Fruit fly (Drosophila melanogaster) whole organism, prepupa: Measurements from ENCODE around the gene CG46462.

ENCODE experiments used
- Blimp-1 ChIP-seq: fragments of 200-800 bp; sonication (Bioruptor generic); optimal IDR thresholded peaks from 3 replicates; lab custom pipeline; 2017; ENCODE audit warnings: missing biosample characterization, missing genetic modification characterization, mild to moderate bottlenecking, moderate library complexity, missing genetic modification reagents
- CG10631 ChIP-seq: fragments of 200-800 bp; sonication (Bioruptor generic); optimal IDR thresholded peaks from 2 replicates; lab custom pipeline; 2016; ENCODE audit warnings: missing biosample characterization, missing genetic modification characterization
- CG11762 ChIP-seq: fragments of 200-800 bp; sonication (Bioruptor generic); optimal IDR thresholded peaks from 3 replicates; lab custom pipeline; 2016; ENCODE audit warnings: missing biosample characterization, missing genetic modification characterization; ENCODE audit not compliant: insufficient read depth
- CG16779 ChIP-seq: fragments of 200-800 bp; sonication (Bioruptor generic); optimal IDR thresholded peaks from 3 replicates; lab custom pipeline; 2017; ENCODE audit warnings: missing biosample characterization, mild to moderate bottlenecking, missing genetic modification characterization
- CG3032 ChIP-seq: fragments of 200-800 bp; optimal IDR thresholded peaks from 2 replicates; lab custom pipeline; 2019; ENCODE audit warnings: missing biosample characterization, mild to moderate bottlenecking, missing genetic modification characterization, moderate library complexity
- CG31627 ChIP-seq: fragments of 200-800 bp; sonication (Bioruptor generic); optimal IDR thresholded peaks from 3 replicates; lab custom pipeline; 2016; ENCODE audit warnings: missing biosample characterization, missing genetic modification characterization
- CG34406 ChIP-seq: fragments of 200-800 bp; sonication (Bioruptor generic); optimal IDR thresholded peaks from 3 replicates; lab custom pipeline; 2016; ENCODE audit warnings: missing biosample characterization, missing genetic modification characterization
- CG4318 ChIP-seq: fragments of 200-800 bp; sonication (Bioruptor generic); optimal IDR thresholded peaks from 3 replicates; lab custom pipeline; 2017; ENCODE audit warnings: missing biosample characterization, mild to moderate bottlenecking, missing genetic modification characterization
- CG6163 ChIP-seq: fragments of 200-800 bp; sonication (Bioruptor generic); IDR thresholded peaks from 3 replicates; pipeline ENCODE4 v1.3.6; 2022; ENCODE audit warnings: missing biosample characterization, missing genetic modification characterization
- CG6276 ChIP-seq: fragments of 200-800 bp; sonication (Bioruptor generic); optimal IDR thresholded peaks from 2 replicates; lab custom pipeline; 2017; ENCODE audit warnings: missing biosample characterization, mild to moderate bottlenecking, missing genetic modification characterization
- CG6854 ChIP-seq: fragments of 200-800 bp; sonication (Bioruptor generic); optimal IDR thresholded peaks from 2 replicates; lab custom pipeline; 2017; ENCODE audit warnings: missing biosample characterization, mild to moderate bottlenecking, missing genetic modification characterization
- CG7368 ChIP-seq: fragments of 200-800 bp; sonication (Bioruptor generic); optimal IDR thresholded peaks from 3 replicates; lab custom pipeline; 2016; ENCODE audit warnings: missing biosample characterization, missing genetic modification characterization
- CG8119 ChIP-seq: fragments of 200-800 bp; sonication (Bioruptor generic); IDR thresholded peaks from 3 replicates; pipeline ENCODE4 v1.3.6; 2022; ENCODE audit warnings: missing biosample characterization, missing genetic modification characterization
- CG8319 ChIP-seq: fragments of 200-800 bp; sonication (Bioruptor generic); optimal IDR thresholded peaks from 3 replicates; lab custom pipeline; 2016; ENCODE audit warnings: missing biosample characterization, missing genetic modification characterization
- CG8632 ChIP-seq: fragments of 200-800 bp; sonication (Bioruptor generic); optimal IDR thresholded peaks from 3 replicates; lab custom pipeline; 2016; ENCODE audit warnings: missing biosample characterization, missing genetic modification characterization
- Eip93F ChIP-seq: fragments of 200-800 bp; sonication (Bioruptor generic); optimal IDR thresholded peaks from 2 replicates; lab custom pipeline; 2016; ENCODE audit warnings: missing biosample characterization, mild to moderate bottlenecking, missing genetic modification characterization
- Ets21C ChIP-seq: fragments of 200-800 bp; sonication (Bioruptor generic); optimal IDR thresholded peaks from 3 replicates; lab custom pipeline; 2016; ENCODE audit warnings: missing biosample characterization, missing genetic modification characterization
- Gug ChIP-seq: fragments of 200-800 bp; sonication (Bioruptor generic); IDR thresholded peaks from 2 replicates; pipeline ENCODE4 v1.3.6; 2022; ENCODE audit warnings: missing biosample characterization, missing genetic modification characterization
- Hr39 ChIP-seq: fragments of 200-800 bp; sonication (Bioruptor generic); optimal IDR thresholded peaks from 2 replicates; lab custom pipeline; 2016; ENCODE audit warnings: missing biosample characterization, missing genetic modification characterization
- Hr4 ChIP-seq: fragments of 200-800 bp; sonication (Bioruptor generic); optimal IDR thresholded peaks from 3 replicates; lab custom pipeline; 2016; ENCODE audit warnings: missing biosample characterization, missing genetic modification characterization
- Smox ChIP-seq: fragments of 200-800 bp; sonication (Bioruptor generic); optimal IDR thresholded peaks from 3 replicates; lab custom pipeline; 2016; ENCODE audit warnings: missing biosample characterization, missing genetic modification characterization
- Sox102F ChIP-seq: fragments of 200-800 bp; sonication (Bioruptor generic); optimal IDR thresholded peaks from 2 replicates; lab custom pipeline; 2016; ENCODE audit warnings: missing biosample characterization, mild to moderate bottlenecking, missing genetic modification characterization
- Sox14 ChIP-seq: fragments of 200-800 bp; sonication (Bioruptor generic); optimal IDR thresholded peaks from 3 replicates; lab custom pipeline; 2016; ENCODE audit warnings: missing biosample characterization, missing genetic modification characterization
- Sox15 ChIP-seq: fragments of 200-800 bp; sonication (Bioruptor generic); optimal IDR thresholded peaks from 3 replicates; lab custom pipeline; 2016; ENCODE audit warnings: missing biosample characterization, missing genetic modification characterization
- achi ChIP-seq: fragments of 200-800 bp; sonication (Bioruptor generic); optimal IDR thresholded peaks from 3 replicates; lab custom pipeline; 2016; ENCODE audit warnings: missing biosample characterization, missing genetic modification characterization
- acj6 ChIP-seq: fragments of 200-800 bp; sonication (Bioruptor generic); optimal IDR thresholded peaks from 3 replicates; lab custom pipeline; 2016; ENCODE audit warnings: missing biosample characterization, missing genetic modification characterization
- cyc ChIP-seq: fragments of 200-800 bp; sonication (Bioruptor generic); optimal IDR thresholded peaks from 3 replicates; lab custom pipeline; 2016; ENCODE audit warnings: missing biosample characterization, missing genetic modification characterization
- dac ChIP-seq: fragments of 200-800 bp; sonication (Bioruptor generic); optimal IDR thresholded peaks from 2 replicates; lab custom pipeline; 2017; ENCODE audit warnings: missing biosample characterization, mild to moderate bottlenecking, missing genetic modification characterization
- dsx ChIP-seq: fragments of 200-800 bp; optimal IDR thresholded peaks from 3 replicates; lab custom pipeline; 2019; ENCODE audit warnings: missing biosample characterization, mild to moderate bottlenecking, missing genetic modification characterization, moderate library complexity; ENCODE audit not compliant: poor library complexity, severe bottlenecking
- esn ChIP-seq: fragments of 200-800 bp; sonication (Bioruptor generic); optimal IDR thresholded peaks from 2 replicates; lab custom pipeline; 2016; ENCODE audit warnings: missing biosample characterization, mild to moderate bottlenecking, missing genetic modification characterization, moderate library complexity
- fd59A ChIP-seq: fragments of 200-800 bp; sonication (Bioruptor generic); optimal IDR thresholded peaks from 2 replicates; lab custom pipeline; 2017; ENCODE audit warnings: missing biosample characterization, mild to moderate bottlenecking, missing genetic modification characterization, missing genetic modification reagents
- fd85E ChIP-seq: fragments of 200-800 bp; sonication (Bioruptor generic); optimal IDR thresholded peaks from 3 replicates; lab custom pipeline; 2016; ENCODE audit warnings: missing biosample characterization, missing genetic modification characterization
- fkh ChIP-seq: fragments of 200-800 bp; sonication (Bioruptor generic); optimal IDR thresholded peaks from 3 replicates; lab custom pipeline; 2017; ENCODE audit warnings: missing biosample characterization, mild to moderate bottlenecking, missing genetic modification characterization, moderate library complexity
- lz ChIP-seq: fragments of 200-800 bp; sonication (Bioruptor generic); optimal IDR thresholded peaks from 3 replicates; lab custom pipeline; 2016; ENCODE audit warnings: missing biosample characterization, missing genetic modification characterization
- pdm3 ChIP-seq: fragments of 200-800 bp; sonication (Bioruptor generic); optimal IDR thresholded peaks from 3 replicates; lab custom pipeline; 2016; ENCODE audit warnings: missing biosample characterization, missing genetic modification characterization
- ss ChIP-seq, 2 experiments: fragments of 200-800 bp; sonication (Bioruptor generic); optimal IDR thresholded peaks; 2 replicates in 1 of 2; 3 replicates in 1 of 2; lab custom pipeline; 2017 to 2018; ENCODE audit warnings: mild to moderate bottlenecking in 2 of 2, missing biosample characterization in 2 of 2, missing genetic modification characterization in 2 of 2, moderate library complexity in 1 of 2
- svp ChIP-seq: fragments of 200-800 bp; sonication (Bioruptor generic); peaks from one replicate; lab custom pipeline; 2016; ENCODE audit warnings: missing biosample characterization, missing genetic modification characterization
- vri ChIP-seq: fragments of 200-800 bp; sonication (Bioruptor generic); optimal IDR thresholded peaks from 3 replicates; lab custom pipeline; 2016; ENCODE audit warnings: missing biosample characterization, mild to moderate bottlenecking, missing genetic modification characterization

CG46462 gene

dm6 chr3L:19945469-19945868, 14.0 kb downstream of the CG46462 start:
- peak; percentile 39 for TF ChIP-seq vri (GFP tag; lab: Kevin White, UChicago)
- TF ChIP-seq CG8632 (GFP tag; lab: Kevin White, UChicago), result no peak
- TF ChIP-seq Eip93F (GFP tag; lab: Kevin White, UChicago), result no peak
- peak; percentile 64 for TF ChIP-seq svp (GFP tag; lab: Kevin White, UChicago)
- no peak for TF ChIP-seq CG8319 (GFP tag; lab: Kevin White, UChicago)

- TF ChIP-seq CG10631 (GFP tag; lab: Kevin White, UChicago) (no peak), CG6276 (GFP tag; lab: Kevin White, UChicago) (no peak), achi (GFP tag; lab: Kevin White, UChicago) (no peak), CG16779 (tag; lab: Kevin White, UChicago) (no peak), CG7368 (no peak), Smox (GFP tag; lab: Kevin White, UChicago) (no peak), Blimp-1 (GFP tag; lab: Kevin White, UChicago) (no peak), dsx (GFP tag; lab: Kevin White, UChicago) (no peak), cyc (GFP tag; lab: Kevin White, UChicago) (no peak), Hr4 (GFP tag; lab: Kevin White, UChicago) (no peak), Sox14 (no peak), Sox15 (GFP tag; lab: Kevin White, UChicago) (no peak), Hr39 (GFP tag; lab: Kevin White, UChicago) (no peak), fd85E (no peak), pdm3 (no peak), fd59A (GFP tag; lab: Kevin White, UChicago) (no peak), CG4318 (GFP tag; lab: Kevin White, UChicago) (no peak), CG31627 (GFP tag; lab: Kevin White, UChicago) (no peak), CG6854 (GFP tag; lab: Kevin White, UChicago) (no peak), Ets21C (GFP tag; lab: Kevin White, UChicago) (no peak)
These were observed 19.5 kb downstream of the CG46462 start, which contains the start of gene CG32219 for dm6 chr3L:19951035-19951434. CG32219 (minus strand) TSS chr3L:19951135.

dm6 chr3L:19951868-19952267, 20.4 kb downstream of the CG46462 start, which contains the start of gene CG34258:
CG34258 (minus strand) TSS chr3L:19951968.
- no peak for TF ChIP-seq acj6 (GFP tag; lab: Kevin White, UChicago)
- TF ChIP-seq Gug (GFP tag; lab: Robert Waterston, UW), result no peak
- TF ChIP-seq vri (GFP tag; lab: Kevin White, UChicago), result no peak
- TF ChIP-seq dac, result no peak
- TF ChIP-seq, all 60 proteins: peak for 0

- TF ChIP-seq CG4318 (GFP tag; lab: Kevin White, UChicago), result no peak
- TF ChIP-seq CG34406, result no peak
- TF ChIP-seq CG6163 (GFP tag; lab: Robert Waterston, UW), result no peak
- TF ChIP-seq Ets21C (GFP tag; lab: Kevin White, UChicago), result no peak
- no peak for TF ChIP-seq ss (GFP tag; optimal IDR thresholded peaks at IDR 0.05; lab: Kevin White, UChicago)
These were observed 21.2 kb downstream of the CG46462 start, which contains the start of gene CG33710 for dm6 chr3L:19952690-19953089. CG33710 (minus strand) TSS chr3L:19952790.

dm6 chr3L:19953612-19954011, 22.1 kb downstream of the CG46462 start, which contains the start of gene CG42655:
CG42655 (minus strand) TSS chr3L:19953712.
- TF ChIP-seq fd59A (GFP tag; lab: Kevin White, UChicago), result no peak
- TF ChIP-seq CG6276 (GFP tag; lab: Kevin White, UChicago), result no peak
- TF ChIP-seq vri (GFP tag; lab: Kevin White, UChicago), result no peak
- no peak for TF ChIP-seq CG8119 (GFP tag; lab: Robert Waterston, UW)
- no peak for TF ChIP-seq ss (GFP tag; optimal IDR thresholded peaks at IDR 0.05; lab: Kevin White, UChicago)
- TF ChIP-seq fkh (GFP tag; lab: Kevin White, UChicago), result no peak
- TF ChIP-seq esn (GFP tag; lab: Kevin White, UChicago), result no peak
- no peak for TF ChIP-seq CG6163 (GFP tag; lab: Robert Waterston, UW)
- no peak for TF ChIP-seq Sox102F (GFP tag; lab: Kevin White, UChicago)
- TF ChIP-seq CG11762 (GFP tag; lab: Kevin White, UChicago), result no peak
- no peak for TF ChIP-seq CG3032 (tag; lab: Kevin White, UChicago)
- TF ChIP-seq Hr39 (GFP tag; lab: Kevin White, UChicago), result no peak
- no peak for TF ChIP-seq Sox14
- TF ChIP-seq lz (GFP tag; lab: Kevin White, UChicago), result no peak
- TF ChIP-seq Gug (GFP tag; lab: Robert Waterston, UW), result no peak
